Worm (Caenorhabditis elegans) whole organism, mixed stage, embryonic: ENCODE measurements around the gene pct-1.

Experiments used
- elt-3 ChIP-seq: fragments of 150-350 bp; optimal IDR thresholded peaks from 2 replicates; lab custom pipeline; 2014; ENCODE audit warnings: missing biosample characterization, missing genetic modification characterization
- lsy-2 ChIP-seq: fragments of 150-350 bp; optimal IDR thresholded peaks from 2 replicates; lab custom pipeline; 2014; ENCODE audit warnings: missing biosample characterization, missing genetic modification characterization
- nhr-76 ChIP-seq: sonication (generic microtip); optimal IDR thresholded peaks from 2 replicates; lab custom pipeline; 2017; ENCODE audit warnings: missing biosample characterization, missing genetic modification characterization
- unc-62 ChIP-seq: fragments of 150-350 bp; optimal IDR thresholded peaks from 2 replicates; lab custom pipeline; 2014; ENCODE audit warnings: missing biosample characterization, missing genetic modification reagents, missing genetic modification characterization

ce11 chrIV:8168660-8169059 lies 7.6 kb upstream of the pct-1 start, which contains the start of gene clec-52:
- TF ChIP-seq unc-62 (GFP tag; lab: Kevin White, UChicago) = no peak
- no peak for TF ChIP-seq lsy-2 (tag; lab: Kevin White, UChicago)
- no peak for TF ChIP-seq elt-3 (tag; lab: Kevin White, UChicago)
- no peak for TF ChIP-seq nhr-76 (tag; lab: Kevin White, UChicago)
